Worm (Caenorhabditis elegans): Measurements from ENCODE around the gene C55A6.6.

Gene C55A6.6

ce11 chrV:11543564-11543963, 29.0 kb upstream of the C55A6.6 start, which contains the start of gene F38B7.2:
F38B7.2 (plus strand) TSS chrV:11543963.
- no peak for TF ChIP-seq rnt-1 (tag; optimal IDR thresholded peaks at IDR 0.05)
- TF ChIP-seq hlh-30 (tag; optimal IDR thresholded peaks at IDR 0.05; ENCODE audit: insufficient read depth), result no peak
- TF ChIP-seq T23F11.4 (GFP tag; optimal IDR thresholded peaks at IDR 0.05), result no peak
- no peak for TF ChIP-seq lim-6 (tag; optimal IDR thresholded peaks at IDR 0.05)
- no peak for TF ChIP-seq npax-4 (tag; optimal IDR thresholded peaks at IDR 0.05)
- no peak for TF ChIP-seq nhr-11 (tag; optimal IDR thresholded peaks at IDR 0.05)
- TF ChIP-seq hlh-6 (tag; optimal IDR thresholded peaks at IDR 0.05), result no peak
- TF ChIP-seq ceh-14 (tag; optimal IDR thresholded peaks at IDR 0.05), result no peak
- no peak for TF ChIP-seq fkh-6 (tag; optimal IDR thresholded peaks at IDR 0.05)
- no peak for TF ChIP-seq ceh-18 (tag; optimal IDR thresholded peaks at IDR 0.05)
- no peak for TF ChIP-seq ceh-48 (tag; optimal IDR thresholded peaks at IDR 0.05)
- no peak for TF ChIP-seq C08G9.2 (tag; optimal IDR thresholded peaks at IDR 0.05)
- TF ChIP-seq tbx-7 (tag; optimal IDR thresholded peaks at IDR 0.05), result no peak
- TF ChIP-seq madf-2 (tag; optimal IDR thresholded peaks at IDR 0.05), result no peak
- TF ChIP-seq K09A11.1 (tag; optimal IDR thresholded peaks at IDR 0.05; ENCODE audit: insufficient read depth), result no peak
- TF ChIP-seq pat-9 (tag; optimal IDR thresholded peaks at IDR 0.05), result no peak
- TF ChIP-seq ceh-24 (tag; optimal IDR thresholded peaks at IDR 0.05), result no peak
- no peak for TF ChIP-seq Y22D7AL.16 (tag; optimal IDR thresholded peaks at IDR 0.05)

- TF ChIP-seq ceh-48 (tag; optimal IDR thresholded peaks at IDR 0.05) (no peak), C38D4.7 (GFP tag; optimal IDR thresholded peaks at IDR 0.05) (peak; percentile 24)
Observed at ce11 chrV:11541284-11541683, 26.7 kb upstream of the C55A6.6 start.

- TF ChIP-seq hlh-15 (tag; optimal IDR thresholded peaks at IDR 0.05), result no peak
- TF ChIP-seq gmeb-2 (tag; optimal IDR thresholded peaks at IDR 0.05), result no peak
Observed at ce11 chrV:11539502-11539901, 25.0 kb upstream of the C55A6.6 start.

ce11 chrV:11536667-11537066, 22.1 kb upstream of the C55A6.6 start:
- TF ChIP-seq unc-42 (tag; optimal IDR thresholded peaks at IDR 0.05) (peak; percentile 58), pqm-1 (tag; optimal IDR thresholded peaks at IDR 0.05) (no peak), nhr-11 (tag; optimal IDR thresholded peaks at IDR 0.05) (no peak)

- TF ChIP-seq unc-86 (tag; optimal IDR thresholded peaks at IDR 0.05) (no peak), elt-4 (tag; optimal IDR thresholded peaks at IDR 0.05) (no peak), pros-1 (tag; optimal IDR thresholded peaks at IDR 0.05) (no peak), F13H6.1 (tag; optimal IDR thresholded peaks at IDR 0.05) (no peak), fkh-10 (GFP tag; optimal IDR thresholded peaks at IDR 0.05) (no peak), hlh-15 (tag; optimal IDR thresholded peaks at IDR 0.05) (no peak), rnt-1 (tag; optimal IDR thresholded peaks at IDR 0.05) (peak; percentile 33), pha-2 (tag; optimal IDR thresholded peaks at IDR 0.05) (no peak), eyg-1 (tag; optimal IDR thresholded peaks at IDR 0.05) (no peak), ceh-18 (tag; optimal IDR thresholded peaks at IDR 0.05) (peak; percentile 25), pat-9 (tag; optimal IDR thresholded peaks at IDR 0.05) (no peak), ceh-14 (tag; optimal IDR thresholded peaks at IDR 0.05) (no peak), nhr-232 (tag; optimal IDR thresholded peaks at IDR 0.05) (no peak), pax-1 (tag; optimal IDR thresholded peaks at IDR 0.05) (no peak), nfya-1 (tag; optimal IDR thresholded peaks at IDR 0.05) (peak; percentile 3)
Observed at ce11 chrV:11535504-11536062, 21.0 kb upstream of the C55A6.6 start.
